ENCODE assay signal across 2 fruit fly cellular contexts in genomic region chrX:4503542-4503941, dm6.
A peak's percentile ranks its signal among the peaks of the same experiment; 100 is the strongest.
TF ChIP-seq lines count a peak whose summit lies in the region.

No protein-coding gene starts in this region.

TF ChIP-seq in whole organism, embryonic, 481 proteins besides CTCF, POLR2A, EP300 and RAD21 (continued from another document):
- no peak for TF ChIP-seq CG12744 (GFP tag; optimal IDR thresholded peaks at IDR 0.05; lab: Kevin White, UChicago)
- no peak for TF ChIP-seq wor (GFP tag; IDR thresholded peaks at IDR 0.05; lab: Robert Waterston, UW)
- no peak for TF ChIP-seq klu (GFP tag; IDR thresholded peaks at IDR 0.05; lab: Robert Waterston, UW)
- TF ChIP-seq Sry-β (GFP tag; optimal IDR thresholded peaks at IDR 0.05; lab: Kevin White, UChicago): no peak
- no peak for TF ChIP-seq prd (optimal IDR thresholded peaks at IDR 0.05; lab: Kevin White, UChicago)
- peak; percentile 22; the same call in 1 of the 3 replicates for TF ChIP-seq prd (GFP tag; IDR thresholded peaks at IDR 0.05; lab: Robert Waterston, UW)
- TF ChIP-seq HLH4C (GFP tag; IDR thresholded peaks at IDR 0.05; lab: Robert Waterston, UW; ENCODE audit: partially characterized antibody): no peak
- no peak for TF ChIP-seq CG10543 (GFP tag; optimal IDR thresholded peaks at IDR 0.05; lab: Kevin White, UChicago)
- no peak for TF ChIP-seq CG7357 (GFP tag; IDR thresholded peaks at IDR 0.05; lab: Robert Waterston, UW)
- TF ChIP-seq row (GFP tag; IDR thresholded peaks at IDR 0.05; lab: Robert Waterston, UW): 0 out of 3 replicates have a peak, but pooled peaks have one; percentile 34
- TF ChIP-seq nmo (GFP tag; optimal IDR thresholded peaks at IDR 0.05; lab: Kevin White, UChicago): no peak
- TF ChIP-seq CG1832 (GFP tag; optimal IDR thresholded peaks at IDR 0.05; lab: Kevin White, UChicago): no peak
- no peak for TF ChIP-seq fd96Cb (tag; optimal IDR thresholded peaks at IDR 0.05; lab: Kevin White, UChicago)
- no peak for TF ChIP-seq tio (GFP tag; optimal IDR thresholded peaks at IDR 0.05; lab: Kevin White, UChicago)
- no peak for TF ChIP-seq mirr (GFP tag; optimal IDR thresholded peaks at IDR 0.05; lab: Kevin White, UChicago)
- no peak for TF ChIP-seq CG6689 (GFP tag; IDR thresholded peaks at IDR 0.05; lab: Robert Waterston, UW)
- no peak for TF ChIP-seq Tbp (GFP tag; optimal IDR thresholded peaks at IDR 0.05; lab: Kevin White, UChicago)
- TF ChIP-seq Myb (GFP tag; optimal IDR thresholded peaks at IDR 0.05; lab: Kevin White, UChicago): no peak
- TF ChIP-seq slp2 (GFP tag; optimal IDR thresholded peaks at IDR 0.05; lab: Kevin White, UChicago): no peak
- no peak for TF ChIP-seq CG10147 (GFP tag; optimal IDR thresholded peaks at IDR 0.05; lab: Kevin White, UChicago)
- TF ChIP-seq CG11723 (GFP tag; optimal IDR thresholded peaks at IDR 0.05; lab: Kevin White, UChicago): no peak
- 0 out of 3 replicates have a peak, but pooled peaks have one; percentile 30 for TF ChIP-seq dysf (GFP tag; IDR thresholded peaks at IDR 0.05; lab: Robert Waterston, UW)
- no peak for TF ChIP-seq Atf3 (GFP tag; optimal IDR thresholded peaks at IDR 0.05; lab: Kevin White, UChicago)
- TF ChIP-seq CG5245 (GFP tag; optimal IDR thresholded peaks at IDR 0.05; lab: Kevin White, UChicago): no peak
- TF ChIP-seq gcm2 (GFP tag; optimal IDR thresholded peaks at IDR 0.05; lab: Kevin White, UChicago): no peak
- TF ChIP-seq CG3407 (GFP tag; optimal IDR thresholded peaks at IDR 0.05; lab: Kevin White, UChicago): no peak
- TF ChIP-seq CG7928 (GFP tag; optimal IDR thresholded peaks at IDR 0.05; lab: Kevin White, UChicago): no peak
- no peak for TF ChIP-seq CG8359 (GFP tag; optimal IDR thresholded peaks at IDR 0.05; lab: Kevin White, UChicago; ENCODE audit: borderline replicate concordance)
- peak; percentile 21 for TF ChIP-seq CG12769 (tag; optimal IDR thresholded peaks at IDR 0.05; lab: Kevin White, UChicago)
- TF ChIP-seq jumu (GFP tag; optimal IDR thresholded peaks at IDR 0.05; lab: Kevin White, UChicago): no peak
- TF ChIP-seq stc (GFP tag; IDR thresholded peaks at IDR 0.05; lab: Robert Waterston, UW): no peak
- peak; percentile 34 for TF ChIP-seq CG18599 (GFP tag; optimal IDR thresholded peaks at IDR 0.05; lab: Kevin White, UChicago)
- TF ChIP-seq Oli (tag; optimal IDR thresholded peaks at IDR 0.05; lab: Kevin White, UChicago): peak; percentile 1
- TF ChIP-seq tll (GFP tag; optimal IDR thresholded peaks at IDR 0.05; lab: Kevin White, UChicago): no peak
- no peak for TF ChIP-seq Awh (GFP tag; IDR thresholded peaks at IDR 0.05; lab: Robert Waterston, UW)
- TF ChIP-seq CG7839 (tag; optimal IDR thresholded peaks at IDR 0.05; lab: Kevin White, UChicago): peak; percentile 18
- TF ChIP-seq CG6654 (GFP tag; optimal IDR thresholded peaks at IDR 0.05; lab: Kevin White, UChicago): no peak
- TF ChIP-seq Med (GFP tag; lab: Kevin White, UChicago): peak; percentile 63
- no peak for TF ChIP-seq Side (GFP tag; optimal IDR thresholded peaks at IDR 0.05; lab: Kevin White, UChicago)
- no peak for TF ChIP-seq CG10366 (GFP tag; IDR thresholded peaks at IDR 0.05; lab: Robert Waterston, UW)
- no peak for TF ChIP-seq ttk (GFP tag; IDR thresholded peaks at IDR 0.05; lab: Robert Waterston, UW)
- TF ChIP-seq CG16779 (GFP tag; IDR thresholded peaks at IDR 0.05; lab: Robert Waterston, UW): no peak
- peak; percentile 6 for TF ChIP-seq CG11504 (tag; optimal IDR thresholded peaks at IDR 0.05; lab: Kevin White, UChicago)
- no peak for TF ChIP-seq CG8290 (GFP tag; optimal IDR thresholded peaks at IDR 0.05; lab: Kevin White, UChicago)
- peak in 1 of 2 experiments; percentile 21 for TF ChIP-seq CG8290 (tag; optimal IDR thresholded peaks at IDR 0.05; lab: Kevin White, UChicago)
- TF ChIP-seq lab (GFP tag; optimal IDR thresholded peaks at IDR 0.05; lab: Kevin White, UChicago): peak; percentile 30
- peak; percentile 2 for TF ChIP-seq CG2678 (tag; optimal IDR thresholded peaks at IDR 0.05; lab: Kevin White, UChicago)
- no peak for TF ChIP-seq Xbp1 (GFP tag; optimal IDR thresholded peaks at IDR 0.05; lab: Kevin White, UChicago)
- peak; percentile 28 for TF ChIP-seq gem (tag; optimal IDR thresholded peaks at IDR 0.05; lab: Kevin White, UChicago)
- peak; percentile 19 for TF ChIP-seq CG1603 (tag; optimal IDR thresholded peaks at IDR 0.05; lab: Kevin White, UChicago)
- TF ChIP-seq CG34224 (GFP tag; IDR thresholded peaks at IDR 0.05; lab: Robert Waterston, UW; ENCODE audit: partially characterized antibody): no peak
- TF ChIP-seq ci (GFP tag; IDR thresholded peaks at IDR 0.05; lab: Robert Waterston, UW): 0 out of 3 replicates have a peak, but pooled peaks have one; percentile 25

TF ChIP-seq in whole organism, prepupa, 60 proteins besides CTCF, POLR2A, EP300 and RAD21 (continued from another document):
- TF ChIP-seq acj6 (GFP tag; optimal IDR thresholded peaks at IDR 0.05; lab: Kevin White, UChicago) (peak; percentile 25), Lpt (GFP tag; optimal IDR thresholded peaks at IDR 0.05; lab: Kevin White, UChicago) (no peak), Hr4 (GFP tag; optimal IDR thresholded peaks at IDR 0.05; lab: Kevin White, UChicago) (no peak), dsx (GFP tag; optimal IDR thresholded peaks at IDR 0.05; lab: Kevin White, UChicago; ENCODE audit: poor library complexity, severe bottlenecking) (peak; percentile 13), CG32006 (GFP tag; optimal IDR thresholded peaks at IDR 0.05; lab: Kevin White, UChicago) (peak; percentile 29), Ets96B (tag; optimal IDR thresholded peaks at IDR 0.05; lab: Kevin White, UChicago) (peak; percentile 37), topi (GFP tag; optimal IDR thresholded peaks at IDR 0.05; lab: Kevin White, UChicago) (peak; percentile 44), achi (GFP tag; optimal IDR thresholded peaks at IDR 0.05; lab: Kevin White, UChicago) (peak; percentile 34), cyc (GFP tag; optimal IDR thresholded peaks at IDR 0.05; lab: Kevin White, UChicago) (peak; percentile 35), CG7368 (GFP tag; optimal IDR thresholded peaks at IDR 0.05; lab: Kevin White, UChicago) (peak; percentile 1), CG9139 (GFP tag; optimal IDR thresholded peaks at IDR 0.05; lab: Kevin White, UChicago) (no peak), vri (GFP tag; optimal IDR thresholded peaks at IDR 0.05; lab: Kevin White, UChicago) (peak; percentile 26), svp (GFP tag; lab: Kevin White, UChicago) (peak; percentile 77), CG10631 (GFP tag; optimal IDR thresholded peaks at IDR 0.05; lab: Kevin White, UChicago) (peak; percentile 18), CG3919 (GFP tag; optimal IDR thresholded peaks at IDR 0.05; lab: Kevin White, UChicago) (peak; percentile 45), Sox15 (GFP tag; optimal IDR thresholded peaks at IDR 0.05; lab: Kevin White, UChicago) (no peak), dac (GFP tag; optimal IDR thresholded peaks at IDR 0.05; lab: Kevin White, UChicago) (no peak), CG11294 (GFP tag; IDR thresholded peaks at IDR 0.05; lab: Robert Waterston, UW) (no peak), Hr38 (GFP tag; optimal IDR thresholded peaks at IDR 0.05; lab: Kevin White, UChicago) (no peak), Hr39 (GFP tag; optimal IDR thresholded peaks at IDR 0.05; lab: Kevin White, UChicago) (peak; percentile 51), Sox102F (GFP tag; optimal IDR thresholded peaks at IDR 0.05; lab: Kevin White, UChicago) (peak; percentile 19), Smox (GFP tag; optimal IDR thresholded peaks at IDR 0.05; lab: Kevin White, UChicago) (peak; percentile 34), CG1621 (tag; optimal IDR thresholded peaks at IDR 0.05; lab: Kevin White, UChicago) (peak; percentile 20), fkh (GFP tag; optimal IDR thresholded peaks at IDR 0.05; lab: Kevin White, UChicago) (no peak), CG34406 (GFP tag; optimal IDR thresholded peaks at IDR 0.05; lab: Kevin White, UChicago) (peak; percentile 30), CG8319 (GFP tag; optimal IDR thresholded peaks at IDR 0.05; lab: Kevin White, UChicago) (no peak), CG11762 (GFP tag; optimal IDR thresholded peaks at IDR 0.05; lab: Kevin White, UChicago; ENCODE audit: insufficient read depth) (no peak), CG6854 (GFP tag; optimal IDR thresholded peaks at IDR 0.05; lab: Kevin White, UChicago) (no peak), lz (GFP tag; optimal IDR thresholded peaks at IDR 0.05; lab: Kevin White, UChicago) (peak; percentile 41), ss (GFP tag; optimal IDR thresholded peaks at IDR 0.05; lab: Kevin White, UChicago) (peak in 1 of 2 experiments; percentile 32), CG11902 (GFP tag; optimal IDR thresholded peaks at IDR 0.05; lab: Kevin White, UChicago) (no peak), CG16779 (tag; optimal IDR thresholded peaks at IDR 0.05; lab: Kevin White, UChicago) (no peak), Eip93F (GFP tag; optimal IDR thresholded peaks at IDR 0.05; lab: Kevin White, UChicago) (no peak), net (GFP tag; optimal IDR thresholded peaks at IDR 0.05; lab: Kevin White, UChicago) (no peak), fd59A (GFP tag; optimal IDR thresholded peaks at IDR 0.05; lab: Kevin White, UChicago) (peak; percentile 36), CG4318 (GFP tag; optimal IDR thresholded peaks at IDR 0.05; lab: Kevin White, UChicago) (no peak)
